Fruit fly (Drosophila melanogaster): ENCODE data around the gene CG3437.

Gene CG3437

dm6 chr3L:9466595-9466994 lies 9.1 kb upstream of the CG3437 start (continued):
- no peak for TF ChIP-seq CG2202 (tag; optimal IDR thresholded peaks at IDR 0.05)
- peak; percentile 51; the same call in 1 of the 2 replicates for TF ChIP-seq CG31441 (GFP tag; IDR thresholded peaks at IDR 0.05)
- TF ChIP-seq Blimp-1 (GFP tag; optimal IDR thresholded peaks at IDR 0.05) = peak; percentile 13
- TF ChIP-seq CG10267 (tag; optimal IDR thresholded peaks at IDR 0.05) = peak; percentile 1
- peak; percentile 59 for TF ChIP-seq CG13424 (tag; optimal IDR thresholded peaks at IDR 0.05)
- peak; percentile 42 for TF ChIP-seq Fer1 (GFP tag; optimal IDR thresholded peaks at IDR 0.05)
- TF ChIP-seq CG30403 (GFP tag; optimal IDR thresholded peaks at IDR 0.05) = peak; percentile 45
- TF ChIP-seq lilli (GFP tag; optimal IDR thresholded peaks at IDR 0.05) = peak; percentile 29
- no peak for TF ChIP-seq gsb-n (tag; optimal IDR thresholded peaks at IDR 0.05)
- TF ChIP-seq sens (GFP tag) = peak; percentile 73
- TF ChIP-seq CG9215 (GFP tag; IDR thresholded peaks at IDR 0.05) = peak; percentile 31; the same call in 1 of the 2 replicates
- no peak for TF ChIP-seq nerfin-2 (GFP tag; IDR thresholded peaks at IDR 0.05; ENCODE audit: partially characterized antibody)
- no peak for TF ChIP-seq HLHmδ (GFP tag; optimal IDR thresholded peaks at IDR 0.05)
- peak; percentile 29 for TF ChIP-seq cwo (GFP tag; optimal IDR thresholded peaks at IDR 0.05)
- peak; percentile 41 for TF ChIP-seq Meics (GFP tag; optimal IDR thresholded peaks at IDR 0.05)
- TF ChIP-seq prd (optimal IDR thresholded peaks at IDR 0.05) = no peak
- 0 out of 3 replicates have a peak, but pooled peaks have one; percentile 10 for TF ChIP-seq prd (GFP tag; IDR thresholded peaks at IDR 0.05)
- TF ChIP-seq CG10543 (GFP tag; optimal IDR thresholded peaks at IDR 0.05) = peak; percentile 40
- peak; percentile 38 for TF ChIP-seq CG3281 (GFP tag; optimal IDR thresholded peaks at IDR 0.05)
- peak; percentile 19 for TF ChIP-seq Dek (tag; optimal IDR thresholded peaks at IDR 0.05)
- peak; percentile 17 for TF ChIP-seq CoRest (tag; optimal IDR thresholded peaks at IDR 0.05)
- peak; percentile 28; the same call in 1 of the 2 replicates for TF ChIP-seq CG6689 (GFP tag; IDR thresholded peaks at IDR 0.05)
- peak; percentile 0 for TF ChIP-seq D19A (tag; optimal IDR thresholded peaks at IDR 0.05)
- TF ChIP-seq Sox100B (GFP tag; optimal IDR thresholded peaks at IDR 0.05) = peak; percentile 15
- TF ChIP-seq Hand (GFP tag; optimal IDR thresholded peaks at IDR 0.05) = peak; percentile 54
- TF ChIP-seq CG1602 (GFP tag; optimal IDR thresholded peaks at IDR 0.05) = peak; percentile 4
- no peak for TF ChIP-seq en (GFP tag; optimal IDR thresholded peaks at IDR 0.05)
- peak; percentile 25 for TF ChIP-seq pho (GFP tag; optimal IDR thresholded peaks at IDR 0.05)
- no peak for TF ChIP-seq ind (GFP tag; optimal IDR thresholded peaks at IDR 0.05)
- peak in 1 of 2 experiments; percentile 14 for TF ChIP-seq Eip74EF (GFP tag; optimal IDR thresholded peaks at IDR 0.05)
- peak; percentile 51; the same call in 2 of the 3 replicates for TF ChIP-seq row (GFP tag; IDR thresholded peaks at IDR 0.05)
- TF ChIP-seq grau (tag; optimal IDR thresholded peaks at IDR 0.05) = peak; percentile 88
- peak; percentile 57 for TF ChIP-seq CG10209 (GFP tag; optimal IDR thresholded peaks at IDR 0.05)

- TF ChIP-seq NfI (GFP tag; optimal IDR thresholded peaks at IDR 0.05) = no peak
- TF ChIP-seq Nf-YC (tag; optimal IDR thresholded peaks at IDR 0.05) = peak; percentile 22
- TF ChIP-seq ERR (GFP tag; optimal IDR thresholded peaks at IDR 0.05) = no peak
- no peak for TF ChIP-seq CG14667 (GFP tag; IDR thresholded peaks at IDR 0.05)
- peak; percentile 76 for TF ChIP-seq Ets65A (GFP tag)
- TF ChIP-seq gro (GFP tag; optimal IDR thresholded peaks at IDR 0.05) = no peak
- no peak for TF ChIP-seq Hmx (GFP tag; optimal IDR thresholded peaks at IDR 0.05)
- TF ChIP-seq jigr1 (GFP tag; IDR thresholded peaks at IDR 0.05) = no peak
- TF ChIP-seq kni (GFP tag; optimal IDR thresholded peaks at IDR 0.05) = peak; percentile 71
- TF ChIP-seq CG33557 (GFP tag; optimal IDR thresholded peaks at IDR 0.05) = peak; percentile 1
- no peak for TF ChIP-seq CG14014 (GFP tag; IDR thresholded peaks at IDR 0.05)
- peak; percentile 88 for TF ChIP-seq cg (GFP tag; optimal IDR thresholded peaks at IDR 0.05)
- no peak for TF ChIP-seq fd3F (GFP tag; optimal IDR thresholded peaks at IDR 0.05)
- TF ChIP-seq Atf3 (GFP tag; optimal IDR thresholded peaks at IDR 0.05) = no peak
- no peak for TF ChIP-seq Lhr (GFP tag; optimal IDR thresholded peaks at IDR 0.05)
- no peak for TF ChIP-seq luna (GFP tag; optimal IDR thresholded peaks at IDR 0.05)
- TF ChIP-seq HmgZ (tag; optimal IDR thresholded peaks at IDR 0.05) = no peak
- no peak for TF ChIP-seq CG10462 (GFP tag; optimal IDR thresholded peaks at IDR 0.05)
- no peak for TF ChIP-seq jing (GFP tag; optimal IDR thresholded peaks at IDR 0.05)
These were observed 8.3 kb upstream of the CG3437 start for dm6 chr3L:9465652-9466244.
